Fruit fly (Drosophila melanogaster) whole organism, pupa: Measurements from ENCODE around the gene CG42537.

ENCODE experiments used
- CG12605 ChIP-seq: fragments of 200-800 bp; sonication (Bioruptor generic); IDR thresholded peaks from 2 replicates; pipeline ENCODE4 v1.3.6; 2022; ENCODE audit warnings: missing biosample characterization, missing genetic modification characterization
- CG32121 ChIP-seq: fragments of 200-800 bp; sonication (Bioruptor generic); IDR thresholded peaks from 2 replicates; pipeline ENCODE4 v1.3.6; 2022; ENCODE audit warnings: missing biosample characterization, missing genetic modification characterization
- CG34367 ChIP-seq: fragments of 200-800 bp; sonication (Bioruptor generic); optimal IDR thresholded peaks from 2 replicates; lab custom pipeline; 2018; ENCODE audit warnings: missing biosample characterization, mild to moderate bottlenecking, missing genetic modification characterization
- CG4496 ChIP-seq: fragments of 200-800 bp; sonication (Bioruptor generic); IDR thresholded peaks from 3 replicates; pipeline ENCODE4 v1.3.6; 2022; ENCODE audit warnings: missing biosample characterization, missing genetic modification characterization
- Ets98B ChIP-seq: fragments of 200-800 bp; sonication (Bioruptor generic); IDR thresholded peaks from 2 replicates; pipeline ENCODE4 v1.3.6; 2022; ENCODE audit warnings: missing biosample characterization, missing genetic modification characterization
- Snoo ChIP-seq: fragments of 200-800 bp; sonication (Bioruptor generic); optimal IDR thresholded peaks from 3 replicates; lab custom pipeline; 2017; ENCODE audit warnings: missing biosample characterization, mild to moderate bottlenecking, missing genetic modification characterization, inconsistent platforms
- fd96Ca ChIP-seq: fragments of 200-800 bp; sonication (Bioruptor generic); IDR thresholded peaks from 3 replicates; pipeline ENCODE4 v1.3.6; 2022; ENCODE audit warnings: missing biosample characterization, missing genetic modification characterization
- gl ChIP-seq: fragments of 200-800 bp; sonication (Bioruptor generic); optimal IDR thresholded peaks from 2 replicates; lab custom pipeline; 2018; ENCODE audit warnings: missing biosample characterization, mild to moderate bottlenecking, missing genetic modification characterization
- rn ChIP-seq: fragments of 200-800 bp; sonication (Bioruptor generic); IDR thresholded peaks from 2 replicates; pipeline ENCODE4 v1.3.6; 2022; ENCODE audit warnings: missing biosample characterization, missing genetic modification characterization

DNA sequence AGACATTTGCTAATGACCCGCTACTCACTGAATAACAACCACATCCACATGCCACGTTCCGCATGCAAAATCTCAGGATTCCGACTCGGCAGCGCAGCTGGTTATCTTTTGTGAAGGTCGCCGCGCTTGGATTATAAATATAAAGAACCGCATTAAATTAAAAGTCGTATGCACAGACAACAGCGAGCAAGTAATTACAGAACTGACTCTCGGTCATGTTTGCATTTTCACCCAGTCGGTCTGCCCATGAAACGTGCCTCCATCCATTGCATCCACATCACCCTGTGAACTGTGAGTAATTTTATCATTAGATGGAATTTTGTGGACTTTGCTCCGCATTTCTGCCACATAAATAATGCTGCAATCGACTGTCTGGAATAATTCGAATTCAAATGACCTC lies 19.0 kb downstream of the CG42537 start:
- no peak for TF ChIP-seq CG12605 (GFP tag; lab: Robert Waterston, UW)
- no peak for TF ChIP-seq Ets98B (GFP tag; lab: Robert Waterston, UW)
- no peak for TF ChIP-seq CG4496 (GFP tag; lab: Robert Waterston, UW)
- TF ChIP-seq rn (GFP tag; lab: Robert Waterston, UW), result no peak
- no peak for TF ChIP-seq Snoo (tag; lab: Kevin White, UChicago)
- TF ChIP-seq CG32121 (GFP tag; lab: Robert Waterston, UW), result no peak
- no peak for TF ChIP-seq fd96Ca
- no peak for TF ChIP-seq gl (tag; lab: Kevin White, UChicago)
- TF ChIP-seq CG34367 (tag; lab: Kevin White, UChicago), result no peak
